Worm (Caenorhabditis elegans) whole organism, midembryonic: ENCODE data around the gene mrpl-50.

Source experiments
- cog-1 ChIP-seq: sonication (generic microtip); optimal IDR thresholded peaks from 2 replicates; lab custom pipeline; 2016; ENCODE audit warnings: missing genetic modification characterization, missing compliant biosample characterization
- flt-1 ChIP-seq: fragments of 200-800 bp; sonication (Bioruptor generic); IDR thresholded peaks from 2 replicates; pipeline ENCODE4 v1.3.6; 2022; ENCODE audit warnings: missing genetic modification characterization, missing compliant biosample characterization
- tab-1 ChIP-seq: fragments of 200-800 bp; sonication (Bioruptor generic); IDR thresholded peaks from 2 replicates; pipeline ENCODE4 v1.3.6; 2022; ENCODE audit warnings: missing genetic modification characterization, missing compliant biosample characterization
- ztf-29 ChIP-seq: fragments of 200-800 bp; sonication (Bioruptor generic); IDR thresholded peaks from 2 replicates; pipeline ENCODE4 v1.3.6; 2022; ENCODE audit warnings: missing genetic modification reagents, missing genetic modification characterization, missing compliant biosample characterization

DNA sequence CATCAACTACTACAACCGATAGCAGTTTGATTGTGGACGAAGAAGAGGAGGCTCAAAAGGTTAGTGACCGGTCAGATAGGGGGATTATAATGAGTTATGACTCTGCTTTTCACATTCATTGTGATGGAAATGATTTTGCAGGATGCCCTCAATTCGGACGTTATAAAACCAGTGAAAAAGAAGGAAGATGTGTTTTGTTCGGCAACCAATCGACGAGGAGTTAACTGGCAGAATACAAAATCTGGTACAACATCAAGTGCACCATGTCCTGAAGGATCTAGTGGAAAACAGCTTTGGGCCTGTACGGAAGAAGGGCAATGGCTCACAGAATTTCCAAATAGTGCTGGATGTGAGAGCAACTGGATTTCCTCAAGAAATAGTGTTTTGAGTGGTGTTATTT, 25.8 kb upstream of the mrpl-50 start:
- TF ChIP-seq ztf-29, result no peak
- TF ChIP-seq flt-1 (GFP tag; lab: Robert Waterston, UW), result no peak
- no peak for TF ChIP-seq tab-1 (GFP tag; lab: Robert Waterston, UW)
- no peak for TF ChIP-seq cog-1
